Fruit fly (Drosophila melanogaster): ENCODE measurements around the gene IFT46.

The IFT46 gene

dm6 chr2L:18653328-18653675, 37.4 kb upstream of the IFT46 start (continued):
- peak; percentile 52; the same call in 2 of the 3 replicates for TF ChIP-seq ase (GFP tag; IDR thresholded peaks at IDR 0.05)
- TF ChIP-seq CG12942 (GFP tag; optimal IDR thresholded peaks at IDR 0.05): no peak
- TF ChIP-seq HLH3B (GFP tag; IDR thresholded peaks at IDR 0.05): peak; percentile 73
- TF ChIP-seq az2 (GFP tag; optimal IDR thresholded peaks at IDR 0.05): peak; percentile 50
- TF ChIP-seq CG17328 (GFP tag; IDR thresholded peaks at IDR 0.05): peak; percentile 76
- TF ChIP-seq Kr (GFP tag; optimal IDR thresholded peaks at IDR 0.05): no peak
- no peak for TF ChIP-seq CG16815 (GFP tag; optimal IDR thresholded peaks at IDR 0.05)
- peak; percentile 87 for TF ChIP-seq ci (GFP tag; IDR thresholded peaks at IDR 0.05)
- TF ChIP-seq CG10979 (tag; optimal IDR thresholded peaks at IDR 0.05): peak; percentile 87
- no peak for TF ChIP-seq CG9797 (GFP tag; optimal IDR thresholded peaks at IDR 0.05)
- TF ChIP-seq org-1 (GFP tag; optimal IDR thresholded peaks at IDR 0.05): peak; percentile 15
- TF ChIP-seq Sry-β (GFP tag; optimal IDR thresholded peaks at IDR 0.05): peak; percentile 19
- TF ChIP-seq NC2α (GFP tag; optimal IDR thresholded peaks at IDR 0.05): peak; percentile 29
- peak; percentile 60 for TF ChIP-seq wor (GFP tag; IDR thresholded peaks at IDR 0.05)
- TF ChIP-seq Tbp (GFP tag; optimal IDR thresholded peaks at IDR 0.05): no peak
- peak; percentile 39 for TF ChIP-seq CG13424 (tag; optimal IDR thresholded peaks at IDR 0.05)
- peak; percentile 54; the same call in 1 of the 2 replicates for TF ChIP-seq dan (GFP tag; IDR thresholded peaks at IDR 0.05)
- peak; percentile 84 for TF ChIP-seq D19A (tag; optimal IDR thresholded peaks at IDR 0.05)
- peak; percentile 77 for TF ChIP-seq Ptx1 (GFP tag; IDR thresholded peaks at IDR 0.05)
- peak; percentile 12 for TF ChIP-seq CG10209 (GFP tag; optimal IDR thresholded peaks at IDR 0.05)
- TF ChIP-seq lab (GFP tag; optimal IDR thresholded peaks at IDR 0.05): peak; percentile 79
- TF ChIP-seq Atf-2 (GFP tag; optimal IDR thresholded peaks at IDR 0.05): peak; percentile 4
- peak; percentile 52 for TF ChIP-seq CG12104 (GFP tag; optimal IDR thresholded peaks at IDR 0.05)
- peak; percentile 57 for TF ChIP-seq trem (tag; optimal IDR thresholded peaks at IDR 0.05)
- TF ChIP-seq kah (GFP tag; optimal IDR thresholded peaks at IDR 0.05): peak; percentile 23
- TF ChIP-seq maf-S (GFP tag; optimal IDR thresholded peaks at IDR 0.05): peak; percentile 15
- no peak for TF ChIP-seq CG7963 (GFP tag; IDR thresholded peaks at IDR 0.05; ENCODE audit: partially characterized antibody)
- peak; percentile 73 for TF ChIP-seq dmrt99B (tag; optimal IDR thresholded peaks at IDR 0.05)
- TF ChIP-seq Rx (GFP tag; IDR thresholded peaks at IDR 0.05): peak; percentile 73
- TF ChIP-seq kni (GFP tag; optimal IDR thresholded peaks at IDR 0.05): no peak
- TF ChIP-seq CG8281 (tag; optimal IDR thresholded peaks at IDR 0.05): peak; percentile 37
- no peak for TF ChIP-seq Atf6 (GFP tag; IDR thresholded peaks at IDR 0.05)
- peak; percentile 51 for TF ChIP-seq CG7271 (tag; optimal IDR thresholded peaks at IDR 0.05)
- no peak for TF ChIP-seq gcm2 (GFP tag; optimal IDR thresholded peaks at IDR 0.05)
- no peak for TF ChIP-seq br (optimal IDR thresholded peaks at IDR 0.05)
- no peak for TF ChIP-seq fd102C (GFP tag; optimal IDR thresholded peaks at IDR 0.05)
- peak; percentile 29 for TF ChIP-seq PHDP (tag; optimal IDR thresholded peaks at IDR 0.05)
- peak; percentile 55; the same call in 1 of the 2 replicates for TF ChIP-seq CG8765 (GFP tag; IDR thresholded peaks at IDR 0.05)
- peak; percentile 49 for TF ChIP-seq CG12391 (tag; optimal IDR thresholded peaks at IDR 0.05)
- TF ChIP-seq wdn (GFP tag; IDR thresholded peaks at IDR 0.05): no peak
- TF ChIP-seq Sox100B (GFP tag; optimal IDR thresholded peaks at IDR 0.05): peak; percentile 55
- peak; percentile 56 for TF ChIP-seq ro (GFP tag; IDR thresholded peaks at IDR 0.05)
- peak; percentile 66 for TF ChIP-seq Max (GFP tag; optimal IDR thresholded peaks at IDR 0.05)
- no peak for TF ChIP-seq p53 (GFP tag; optimal IDR thresholded peaks at IDR 0.05)
- peak; percentile 65 for TF ChIP-seq CG30403 (GFP tag; optimal IDR thresholded peaks at IDR 0.05)
- peak; percentile 52 for TF ChIP-seq sqz (GFP tag; optimal IDR thresholded peaks at IDR 0.05)
- TF ChIP-seq lola (GFP tag; optimal IDR thresholded peaks at IDR 0.05): peak in 1 of 3 experiments; percentile 58
- peak; percentile 70 for TF ChIP-seq CG13624 (GFP tag; optimal IDR thresholded peaks at IDR 0.05)
- no peak for TF ChIP-seq prd (optimal IDR thresholded peaks at IDR 0.05)
- peak; percentile 94 for TF ChIP-seq prd (GFP tag; IDR thresholded peaks at IDR 0.05)
- TF ChIP-seq CG13894 (tag; optimal IDR thresholded peaks at IDR 0.05): no peak
- no peak for TF ChIP-seq Dip2 (GFP tag; IDR thresholded peaks at IDR 0.05)
